Fruit fly (Drosophila melanogaster) whole organism, embryonic: ENCODE results near the gene Ubi-p63E.
A peak's percentile ranks its signal among the peaks of the same experiment; 100 is the strongest.

Source experiments
- Antp ChIP-seq: fragments of 200-800 bp; sonication (Bioruptor generic); optimal IDR thresholded peaks from 3 replicates; lab custom pipeline; 2016; ENCODE audit warnings: missing biosample characterization, missing genetic modification characterization
- Blimp-1 ChIP-seq: fragments of 200-800 bp; sonication (Bioruptor generic); optimal IDR thresholded peaks from 3 replicates; lab custom pipeline; 2018; ENCODE audit warnings: missing biosample characterization, missing genetic modification characterization, mild to moderate bottlenecking, moderate library complexity, missing genetic modification reagents
- C15 ChIP-seq: fragments of 200-800 bp; sonication (Bioruptor generic); IDR thresholded peaks from 3 replicates; pipeline ENCODE4 v1.3.6; 2022; ENCODE audit warnings: missing biosample characterization, missing genetic modification characterization
- CG10147 ChIP-seq: fragments of 200-800 bp; sonication (Bioruptor generic); optimal IDR thresholded peaks from 2 replicates; lab custom pipeline; 2019; ENCODE audit warnings: missing biosample characterization, mild to moderate bottlenecking, missing genetic modification characterization, moderate library complexity
- CG10267 ChIP-seq: fragments of 200-800 bp; sonication (Bioruptor generic); optimal IDR thresholded peaks from 2 replicates; lab custom pipeline; 2018; ENCODE audit warnings: missing biosample characterization, mild to moderate bottlenecking, missing genetic modification characterization, moderate library complexity
- CG10565 ChIP-seq: fragments of 200-800 bp; sonication (Bioruptor generic); optimal IDR thresholded peaks from 3 replicates; lab custom pipeline; 2016; ENCODE audit warnings: missing biosample characterization, mild to moderate bottlenecking, missing genetic modification characterization
- CG11456 ChIP-seq: fragments of 200-800 bp; sonication (Bioruptor generic); IDR thresholded peaks from 3 replicates; pipeline ENCODE4 v1.3.6; 2022; ENCODE audit warnings: missing biosample characterization, missing genetic modification characterization
- CG12104 ChIP-seq: fragments of 200-800 bp; sonication (Bioruptor generic); optimal IDR thresholded peaks from 3 replicates; lab custom pipeline; 2016; ENCODE audit warnings: missing biosample characterization, missing genetic modification characterization
- CG12155 ChIP-seq: fragments of 200-800 bp; sonication (Bioruptor generic); optimal IDR thresholded peaks from 3 replicates; lab custom pipeline; 2016; ENCODE audit warnings: missing biosample characterization, missing genetic modification characterization
- CG13775 ChIP-seq: fragments of 200-800 bp; sonication (Bioruptor generic); optimal IDR thresholded peaks from 3 replicates; lab custom pipeline; 2017; ENCODE audit warnings: missing biosample characterization, mild to moderate bottlenecking, missing genetic modification characterization
- CG15269 ChIP-seq: fragments of 200-800 bp; sonication (Bioruptor generic); optimal IDR thresholded peaks from 2 replicates; lab custom pipeline; 2018; ENCODE audit warnings: missing biosample characterization, mild to moderate bottlenecking, missing genetic modification characterization, moderate library complexity
- CG16863 ChIP-seq: fragments of 200-800 bp; sonication (Bioruptor generic); optimal IDR thresholded peaks from 3 replicates; lab custom pipeline; 2016; ENCODE audit warnings: missing biosample characterization, missing genetic modification characterization
- CG31224 ChIP-seq: fragments of 200-800 bp; sonication (Bioruptor generic); IDR thresholded peaks from 2 replicates; pipeline ENCODE4 v1.3.6; 2022; ENCODE audit warnings: missing biosample characterization, missing genetic modification characterization
- CG32532 ChIP-seq: fragments of 200-800 bp; sonication (Bioruptor generic); IDR thresholded peaks from 2 replicates; pipeline ENCODE4 v1.3.6; 2022; ENCODE audit warnings: missing biosample characterization, missing genetic modification characterization
- CG3281 ChIP-seq: fragments of 200-800 bp; sonication (Bioruptor generic); optimal IDR thresholded peaks from 3 replicates; lab custom pipeline; 2017; ENCODE audit warnings: missing biosample characterization, mild to moderate bottlenecking, missing genetic modification characterization
- CG3847 ChIP-seq: fragments of 200-800 bp; sonication (Bioruptor generic); IDR thresholded peaks from 2 replicates; pipeline ENCODE4 v1.3.6; 2022; ENCODE audit warnings: missing biosample characterization, missing genetic modification characterization
- CG3995 ChIP-seq: fragments of 200-800 bp; sonication (Bioruptor generic); optimal IDR thresholded peaks from 3 replicates; lab custom pipeline; 2016; ENCODE audit warnings: missing biosample characterization, missing genetic modification characterization
- CG4328 ChIP-seq: fragments of 200-800 bp; sonication (Bioruptor generic); optimal IDR thresholded peaks from 3 replicates; lab custom pipeline; 2017; ENCODE audit warnings: missing biosample characterization, missing genetic modification reagents, missing genetic modification characterization
- CG4854 ChIP-seq: fragments of 200-800 bp; sonication (Bioruptor generic); optimal IDR thresholded peaks from 2 replicates; lab custom pipeline; 2016; ENCODE audit warnings: missing biosample characterization, missing genetic modification characterization, inconsistent platforms
- CG6683 ChIP-seq: fragments of 200-800 bp; sonication (Bioruptor generic); optimal IDR thresholded peaks from 2 replicates; lab custom pipeline; 2017; ENCODE audit warnings: missing biosample characterization, mild to moderate bottlenecking, missing genetic modification characterization, missing genetic modification reagents
- CTCF ChIP-seq: fragments of 200-800 bp; sonication (Bioruptor generic); optimal IDR thresholded peaks from 2 replicates; lab custom pipeline; 2017; ENCODE audit warnings: missing biosample characterization, mild to moderate bottlenecking, missing genetic modification characterization, moderate library complexity
- Camta ChIP-seq: fragments of 200-800 bp; sonication (Bioruptor generic); optimal IDR thresholded peaks from 2 replicates; lab custom pipeline; 2016; ENCODE audit warnings: missing biosample characterization, missing genetic modification characterization
- Dad ChIP-seq: fragments of 200-800 bp; sonication (Bioruptor generic); optimal IDR thresholded peaks from 3 replicates; lab custom pipeline; 2016; ENCODE audit warnings: missing biosample characterization, missing genetic modification characterization
- Doc2 ChIP-seq: fragments of 200-800 bp; sonication (Bioruptor generic); IDR thresholded peaks from 2 replicates; pipeline ENCODE4 v1.3.6; 2022; ENCODE audit warnings: missing biosample characterization, missing genetic modification characterization
- E2f1 ChIP-seq: fragments of 200-800 bp; sonication (Bioruptor generic); IDR thresholded peaks from 2 replicates; pipeline ENCODE4 v1.3.6; 2022; ENCODE audit warnings: missing biosample characterization, missing genetic modification characterization
- E2f2 ChIP-seq: fragments of 200-800 bp; sonication (Bioruptor generic); IDR thresholded peaks from 2 replicates; pipeline ENCODE4 v1.3.6; 2022; ENCODE audit warnings: missing biosample characterization, missing genetic modification characterization
- Gug ChIP-seq: fragments of 200-800 bp; sonication (Bioruptor generic); IDR thresholded peaks from 4 replicates; pipeline ENCODE4 v1.3.6; 2022; ENCODE audit warnings: missing biosample characterization, missing genetic modification characterization
- HmgZ ChIP-seq: fragments of 200-800 bp; sonication (Bioruptor generic); optimal IDR thresholded peaks from 2 replicates; lab custom pipeline; 2018; ENCODE audit warnings: missing biosample characterization, mild to moderate bottlenecking, missing genetic modification characterization
- Hmx ChIP-seq: fragments of 200-800 bp; sonication (Bioruptor generic); optimal IDR thresholded peaks from 2 replicates; lab custom pipeline; 2016; ENCODE audit warnings: missing biosample characterization, missing genetic modification characterization
- Hr3 ChIP-seq: fragments of 200-800 bp; sonication (Bioruptor generic); optimal IDR thresholded peaks from 3 replicates; lab custom pipeline; 2016; ENCODE audit warnings: missing biosample characterization, missing genetic modification characterization
- Lhr ChIP-seq: fragments of 200-800 bp; sonication (Bioruptor generic); optimal IDR thresholded peaks from 3 replicates; lab custom pipeline; 2017; ENCODE audit warnings: mild to moderate bottlenecking, missing biosample characterization, missing genetic modification reagents, missing genetic modification characterization
- MESR4 ChIP-seq: fragments of 200-800 bp; sonication (Bioruptor generic); optimal IDR thresholded peaks from 2 replicates; lab custom pipeline; 2018; ENCODE audit warnings: missing biosample characterization, mild to moderate bottlenecking, missing genetic modification characterization, moderate library complexity
- Opbp ChIP-seq: fragments of 200-800 bp; sonication (Bioruptor generic); IDR thresholded peaks from 3 replicates; pipeline ENCODE4 v1.3.6; 2022; ENCODE audit warnings: missing biosample characterization, missing genetic modification characterization; ENCODE audit not compliant: partially characterized antibody
- Rx ChIP-seq: fragments of 200-800 bp; sonication (Bioruptor generic); IDR thresholded peaks from 2 replicates; pipeline ENCODE4 v1.3.6; 2022; ENCODE audit warnings: missing biosample characterization, missing genetic modification characterization
- Side ChIP-seq: fragments of 200-800 bp; sonication (Bioruptor generic); optimal IDR thresholded peaks from 2 replicates; lab custom pipeline; 2016; ENCODE audit warnings: missing biosample characterization, missing genetic modification characterization
- ara ChIP-seq: fragments of 200-800 bp; sonication (Bioruptor generic); IDR thresholded peaks from 2 replicates; pipeline ENCODE4 v1.3.6; 2022; ENCODE audit warnings: missing biosample characterization, missing genetic modification characterization
- bcd ChIP-seq: fragments of 200-800 bp; sonication (Bioruptor generic); optimal IDR thresholded peaks from 2 replicates; lab custom pipeline; 2017; ENCODE audit warnings: missing biosample characterization, mild to moderate bottlenecking, missing genetic modification characterization
- bowl ChIP-seq: fragments of 200-800 bp; sonication (Bioruptor generic); IDR thresholded peaks from 2 replicates; pipeline ENCODE4 v1.3.6; 2022; ENCODE audit warnings: missing biosample characterization, missing genetic modification characterization
- bsh ChIP-seq, 2 experiments: fragments of 200-800 bp; sonication (Bioruptor generic); optimal IDR thresholded peaks; 2 replicates each; lab custom pipeline; 2017 to 2018; ENCODE audit warnings: mild to moderate bottlenecking in 2 of 2, missing biosample characterization in 2 of 2, missing genetic modification characterization in 2 of 2, moderate library complexity in 1 of 2
- crc ChIP-seq: fragments of 200-800 bp; sonication (Bioruptor generic); optimal IDR thresholded peaks from 2 replicates; lab custom pipeline; 2016; ENCODE audit warnings: missing biosample characterization, missing genetic modification characterization
- eyg ChIP-seq: fragments of 200-800 bp; sonication (Bioruptor generic); optimal IDR thresholded peaks from 3 replicates; lab custom pipeline; 2016; ENCODE audit warnings: missing biosample characterization, missing genetic modification characterization
- fd3F ChIP-seq: fragments of 200-800 bp; sonication (Bioruptor generic); optimal IDR thresholded peaks from 2 replicates; lab custom pipeline; 2018; ENCODE audit warnings: missing biosample characterization, mild to moderate bottlenecking, missing genetic modification characterization, moderate library complexity
- gce ChIP-seq: fragments of 200-800 bp; sonication (Bioruptor generic); IDR thresholded peaks from 3 replicates; pipeline ENCODE4 v1.3.6; 2022; ENCODE audit warnings: missing biosample characterization, missing genetic modification characterization
- grn ChIP-seq: fragments of 200-800 bp; sonication (Bioruptor generic); optimal IDR thresholded peaks from 3 replicates; lab custom pipeline; 2017; ENCODE audit warnings: missing biosample characterization, missing genetic modification characterization
- hb ChIP-seq: fragments of 200-800 bp; sonication (Bioruptor generic); IDR thresholded peaks from 3 replicates; pipeline ENCODE4 v1.3.6; 2022; ENCODE audit warnings: missing biosample characterization, missing genetic modification characterization; ENCODE audit not compliant: partially characterized antibody
- phol ChIP-seq: fragments of 200-800 bp; sonication (Bioruptor generic); optimal IDR thresholded peaks from 3 replicates; lab custom pipeline; 2018; ENCODE audit warnings: missing biosample characterization, mild to moderate bottlenecking, missing genetic modification characterization, moderate library complexity
- pros ChIP-seq: fragments of 200-800 bp; sonication (Bioruptor generic); optimal IDR thresholded peaks from 3 replicates; lab custom pipeline; 2019; ENCODE audit warnings: missing biosample characterization, mild to moderate bottlenecking, missing genetic modification characterization, moderate library complexity
- psq ChIP-seq: fragments of 200-800 bp; sonication (Bioruptor generic); optimal IDR thresholded peaks from 2 replicates; lab custom pipeline; 2017; ENCODE audit warnings: missing biosample characterization, missing genetic modification characterization
- ranshi ChIP-seq: fragments of 200-800 bp; sonication (Bioruptor generic); IDR thresholded peaks from 2 replicates; pipeline ENCODE4 v1.3.6; 2022; ENCODE audit warnings: missing biosample characterization, missing genetic modification characterization
- sens ChIP-seq: fragments of 200-800 bp; sonication (Bioruptor generic); peaks from one replicate; lab custom pipeline; 2016; ENCODE audit warnings: missing biosample characterization, missing genetic modification characterization
- sob ChIP-seq: fragments of 200-800 bp; sonication (Bioruptor generic); IDR thresholded peaks from 2 replicates; pipeline ENCODE4 v1.3.6; 2022; ENCODE audit warnings: missing biosample characterization, missing genetic modification characterization
- ssp ChIP-seq: fragments of 200-800 bp; sonication (Bioruptor generic); IDR thresholded peaks from 2 replicates; pipeline ENCODE4 v1.3.6; 2022; ENCODE audit warnings: missing biosample characterization, missing genetic modification characterization

The Ubi-p63E gene

DNA sequence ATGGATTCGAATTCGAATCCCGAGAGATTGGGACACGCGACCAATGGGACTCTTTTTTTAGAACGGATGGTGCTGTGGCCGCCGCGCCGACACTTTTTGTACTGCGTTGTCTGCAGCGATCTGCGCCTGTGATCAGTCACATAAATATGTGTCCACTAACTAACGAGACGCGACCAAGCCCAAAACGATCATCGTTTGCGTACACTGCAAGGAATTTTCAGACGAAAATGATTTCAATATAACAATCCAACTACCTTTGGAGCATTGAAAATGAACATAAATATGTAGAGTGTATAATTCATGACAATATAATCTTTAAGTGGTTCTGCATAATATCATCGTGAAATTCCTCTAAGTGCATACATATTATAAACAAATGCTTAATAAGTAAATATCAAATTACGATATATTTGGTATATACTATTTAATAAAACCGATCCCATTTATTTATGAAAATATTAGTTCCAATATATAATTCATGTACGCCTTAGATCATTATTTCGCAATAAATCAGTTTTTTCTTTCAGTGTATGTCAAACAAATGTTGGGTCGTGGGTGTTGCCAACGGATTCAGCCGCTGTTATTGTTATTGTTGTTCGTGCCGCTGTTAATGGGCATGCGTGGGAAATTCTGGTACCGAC lies 32.7 kb upstream of the Ubi-p63E start, which contains the start of gene Eip63F-1 (continued):
- TF ChIP-seq eyg (GFP tag; lab: Kevin White, UChicago) (no peak), phol (tag; lab: Kevin White, UChicago) (peak; percentile 78), Gug (GFP tag; lab: Robert Waterston, UW) (no peak), Doc2 (GFP tag; lab: Robert Waterston, UW) (no peak), bsh (GFP tag; optimal IDR thresholded peaks at IDR 0.05; lab: Kevin White, UChicago) (peak in 1 of 2 experiments; percentile 63), CG4328 (GFP tag; lab: Kevin White, UChicago) (peak; percentile 15), CG6683 (GFP tag; lab: Kevin White, UChicago) (no peak), CG11456 (GFP tag; lab: Robert Waterston, UW) (no peak), C15 (GFP tag; lab: Robert Waterston, UW) (no peak), grn (no peak), E2f1 (no peak), Blimp-1 (peak; percentile 66), Opbp (no peak), CG31224 (GFP tag; lab: Robert Waterston, UW) (no peak), pros (no peak), CG13775 (GFP tag; lab: Kevin White, UChicago) (peak; percentile 55), Dad (GFP tag; lab: Kevin White, UChicago) (no peak), MESR4 (no peak), CG3847 (0 out of 2 replicates have a peak, but pooled peaks have one; percentile 42), Camta (GFP tag; lab: Kevin White, UChicago) (no peak), CG3281 (GFP tag; lab: Kevin White, UChicago) (peak; percentile 82), CTCF (GFP tag; lab: Kevin White, UChicago) (no peak), CG12155 (GFP tag; lab: Kevin White, UChicago) (peak; percentile 49), gce (no peak), bcd (GFP tag; lab: Kevin White, UChicago) (peak; percentile 65), Side (no peak), Lhr (no peak), sens (GFP tag; lab: Kevin White, UChicago) (peak; percentile 29), CG12104 (GFP tag; lab: Kevin White, UChicago) (peak; percentile 43), bowl (GFP tag; lab: Robert Waterston, UW) (no peak), ssp (GFP tag; lab: Robert Waterston, UW) (no peak), CG10267 (tag; lab: Kevin White, UChicago) (peak; percentile 54), hb (GFP tag; lab: Robert Waterston, UW) (no peak), CG4854 (no peak), fd3F (GFP tag; lab: Kevin White, UChicago) (peak; percentile 56), CG16863 (GFP tag; lab: Kevin White, UChicago) (peak; percentile 22), ranshi (GFP tag; lab: Robert Waterston, UW) (peak; percentile 66), CG15269 (tag; lab: Kevin White, UChicago) (peak; percentile 79), ara (GFP tag; lab: Robert Waterston, UW) (no peak), Rx (GFP tag; lab: Robert Waterston, UW) (no peak), crc (no peak), E2f2 (GFP tag; lab: Robert Waterston, UW) (no peak; the same call in 1 of the 2 replicates), sob (no peak), Hr3 (GFP tag; lab: Kevin White, UChicago) (peak; percentile 53), psq (GFP tag; lab: Kevin White, UChicago) (peak; percentile 13), CG3995 (GFP tag; lab: Kevin White, UChicago) (peak; percentile 14), CG32532 (peak; percentile 55), Antp (GFP tag; lab: Kevin White, UChicago) (no peak), CG10565 (no peak), Hmx (GFP tag; lab: Kevin White, UChicago) (no peak), HmgZ (peak; percentile 46), CG10147 (GFP tag; lab: Kevin White, UChicago) (peak; percentile 78)
